Worm (Caenorhabditis elegans) whole organism, L4 larva: ENCODE measurements around the gene clec-2.

Source experiments
- F26F4.8 ChIP-seq: fragments of 200-800 bp; sonication (Bioruptor generic); conservative IDR thresholded peaks from 2 replicates; pipeline ENCODE4 v1.3.6; 2022; ENCODE audit warnings: missing genetic modification characterization, missing compliant biosample characterization
- F37D6.2 ChIP-seq: sonication (generic microtip); optimal IDR thresholded peaks from 2 replicates; lab custom pipeline; 2016; ENCODE audit warnings: mild to moderate bottlenecking, missing genetic modification characterization, missing compliant biosample characterization
- Y48G9A.11 ChIP-seq: fragments of 200-800 bp; sonication (Bioruptor generic); IDR thresholded peaks from 2 replicates; pipeline ENCODE4 v1.3.6; 2022; ENCODE audit warnings: missing genetic modification reagents, missing genetic modification characterization, missing compliant biosample characterization
- Y75B8A.6 ChIP-seq: fragments of 200-800 bp; sonication (Bioruptor generic); IDR thresholded peaks from 2 replicates; pipeline ENCODE4 v1.3.6; 2022; ENCODE audit warnings: missing genetic modification reagents, missing genetic modification characterization, missing compliant biosample characterization
- aha-1 ChIP-seq: fragments of 150-350 bp; peaks from one replicate; lab custom pipeline; 2014; ENCODE audit warnings: missing biosample characterization, missing genetic modification characterization
- ceh-44 ChIP-seq: fragments of 200-800 bp; sonication (Bioruptor generic); IDR thresholded peaks from 2 replicates; pipeline ENCODE4 v1.3.6; 2022; ENCODE audit warnings: missing genetic modification reagents, missing genetic modification characterization, missing compliant biosample characterization
- daf-12 ChIP-seq: fragments of 150-350 bp; optimal IDR thresholded peaks from 2 replicates; lab custom pipeline; 2014; ENCODE audit warnings: missing biosample characterization, missing genetic modification reagents, missing genetic modification characterization
- dmd-8 ChIP-seq: fragments of 200-800 bp; sonication (Bioruptor generic); IDR thresholded peaks from 2 replicates; pipeline ENCODE4 v1.3.6; 2022; ENCODE audit warnings: missing genetic modification characterization, missing compliant biosample characterization
- duxl-1 ChIP-seq: sonication (generic microtip); optimal IDR thresholded peaks from 2 replicates; lab custom pipeline; 2016; ENCODE audit warnings: mild to moderate bottlenecking, missing genetic modification characterization, moderate library complexity, missing compliant biosample characterization; ENCODE audit not compliant: poor library complexity
- dve-1 ChIP-seq: sonication (generic microtip); optimal IDR thresholded peaks from 2 replicates; lab custom pipeline; 2017; ENCODE audit warnings: antibody characterized with exemption, mild to moderate bottlenecking, missing genetic modification characterization, missing compliant biosample characterization; ENCODE audit not compliant: insufficient read depth
- egl-27 ChIP-seq: sonication (generic microtip); optimal IDR thresholded peaks from 3 replicates; lab custom pipeline; 2017; ENCODE audit warnings: missing biosample characterization, missing genetic modification reagents, missing genetic modification characterization
- fkh-10 ChIP-seq: fragments of 150-350 bp; optimal IDR thresholded peaks from 2 replicates; lab custom pipeline; 2014; ENCODE audit warnings: missing biosample characterization, missing genetic modification reagents, missing genetic modification characterization
- hif-1 ChIP-seq, 2 experiments: sonication (generic microtip); optimal IDR thresholded peaks; 2 replicates each; lab custom pipeline; 2016 to 2017; ENCODE audit warnings: missing compliant biosample characterization in 2 of 2, missing genetic modification characterization in 2 of 2, missing genetic modification reagents in 2 of 2, missing genotype in 2 of 2, mild to moderate bottlenecking in 1 of 2
- hmg-1.1 ChIP-seq: fragments of 200-800 bp; sonication (Bioruptor generic); IDR thresholded peaks from 2 replicates; pipeline ENCODE4 v1.3.6; 2022; ENCODE audit warnings: missing genetic modification reagents, missing genetic modification characterization, missing compliant biosample characterization
- lin-1 ChIP-seq: fragments of 200-800 bp; sonication (Bioruptor generic); IDR thresholded peaks from 2 replicates; pipeline ENCODE4 v1.3.6; 2022; ENCODE audit warnings: missing genetic modification reagents, missing genetic modification characterization, missing compliant biosample characterization
- lin-29 ChIP-seq: fragments of 200-800 bp; sonication (Bioruptor generic); IDR thresholded peaks from 2 replicates; pipeline ENCODE4 v1.3.6; 2022; ENCODE audit warnings: missing genetic modification reagents, missing genetic modification characterization, missing compliant biosample characterization
- lin-38 ChIP-seq: fragments of 200-800 bp; sonication (Bioruptor generic); IDR thresholded peaks from 2 replicates; pipeline ENCODE4 v1.3.6; 2022; ENCODE audit warnings: missing genetic modification reagents, missing genetic modification characterization, missing compliant biosample characterization
- lir-3 ChIP-seq: sonication (generic microtip); optimal IDR thresholded peaks from 2 replicates; lab custom pipeline; 2016; ENCODE audit warnings: mild to moderate bottlenecking, missing genetic modification characterization, missing compliant biosample characterization
- mep-1 ChIP-seq: fragments of 150-350 bp; sonication (generic microtip); optimal IDR thresholded peaks from 3 replicates; lab custom pipeline; 2014; ENCODE audit warnings: missing biosample characterization, missing genetic modification characterization
- mxl-2 ChIP-seq: fragments of 200-800 bp; sonication (Bioruptor generic); conservative IDR thresholded peaks from 2 replicates; pipeline ENCODE4 v1.3.6; 2022; ENCODE audit warnings: missing genetic modification reagents, missing genetic modification characterization, missing compliant biosample characterization
- nhr-102 ChIP-seq: sonication (generic microtip); optimal IDR thresholded peaks from 2 replicates; lab custom pipeline; 2016; ENCODE audit warnings: mild to moderate bottlenecking, missing genetic modification characterization, moderate library complexity, missing compliant biosample characterization
- nhr-11 ChIP-seq: fragments of 150-350 bp; optimal IDR thresholded peaks from 2 replicates; lab custom pipeline; 2014; ENCODE audit warnings: missing biosample characterization, missing genetic modification characterization
- nhr-111 ChIP-seq: fragments of 200-800 bp; sonication (Bioruptor generic); optimal IDR thresholded peaks from 2 replicates; lab custom pipeline; 2018; ENCODE audit warnings: mild to moderate bottlenecking, missing genetic modification characterization, missing compliant biosample characterization
- nhr-28 ChIP-seq: fragments of 150-350 bp; optimal IDR thresholded peaks from 2 replicates; lab custom pipeline; 2014; ENCODE audit warnings: missing biosample characterization, missing genetic modification characterization
- nhr-42 ChIP-seq: fragments of 200-800 bp; sonication (Bioruptor generic); IDR thresholded peaks from 2 replicates; pipeline ENCODE4 v1.3.6; 2022; ENCODE audit warnings: missing genetic modification characterization, missing compliant biosample characterization
- nhr-6 ChIP-seq: fragments of 150-350 bp; optimal IDR thresholded peaks from 2 replicates; lab custom pipeline; 2014; ENCODE audit warnings: missing biosample characterization, missing genetic modification characterization
- nhr-76 ChIP-seq: fragments of 150-350 bp; optimal IDR thresholded peaks from 2 replicates; lab custom pipeline; 2014; ENCODE audit warnings: missing biosample characterization, missing genetic modification characterization
- nhr-77 ChIP-seq: fragments of 150-350 bp; optimal IDR thresholded peaks from 2 replicates; lab custom pipeline; 2014; ENCODE audit warnings: missing biosample characterization, missing genetic modification characterization
- pha-4 ChIP-seq, 2 experiments: fragments of 150-350 bp in 1 of 2; fragments of 200-800 bp in 1 of 2; sonication (Bioruptor generic) in 1 of 2; IDR thresholded peaks in 1 of 2; optimal IDR thresholded peaks in 1 of 2; 2 replicates each; pipeline versions ENCODE4 v1.3.6 to Lab custom; 2014 to 2022; ENCODE audit warnings: missing genetic modification characterization in 2 of 2, missing genetic modification reagents in 2 of 2, missing biosample characterization in 1 of 2, missing compliant biosample characterization in 1 of 2
- pqm-1 ChIP-seq: sonication (generic microtip); optimal IDR thresholded peaks from 2 replicates; lab custom pipeline; 2017; ENCODE audit warnings: missing biosample characterization, missing genetic modification characterization
- set-16 ChIP-seq: fragments of 200-800 bp; sonication (Bioruptor generic); IDR thresholded peaks from 2 replicates; pipeline ENCODE4 v1.3.6; 2022; ENCODE audit warnings: missing genetic modification reagents, missing genetic modification characterization, missing compliant biosample characterization
- skn-1 ChIP-seq: fragments of 150-350 bp; optimal IDR thresholded peaks from 2 replicates; lab custom pipeline; 2014; ENCODE audit warnings: missing biosample characterization, missing genetic modification characterization
- snpc-1.2 ChIP-seq: fragments of 200-800 bp; sonication (Bioruptor generic); IDR thresholded peaks from 2 replicates; pipeline ENCODE4 v1.3.6; 2022; ENCODE audit warnings: missing genetic modification reagents, missing genetic modification characterization, missing compliant biosample characterization
- snpc-4 ChIP-seq: fragments of 150-350 bp; optimal IDR thresholded peaks from 2 replicates; lab custom pipeline; 2014; ENCODE audit warnings: missing biosample characterization, missing genetic modification characterization
- spr-1 ChIP-seq: sonication (generic microtip); optimal IDR thresholded peaks from 2 replicates; lab custom pipeline; 2016; ENCODE audit warnings: mild to moderate bottlenecking, missing genetic modification characterization, missing compliant biosample characterization
- tra-1 ChIP-seq: fragments of 200-800 bp; sonication (Bioruptor generic); IDR thresholded peaks from 2 replicates; pipeline ENCODE4 v1.3.6; 2022; ENCODE audit warnings: missing genetic modification reagents, missing genetic modification characterization, missing compliant biosample characterization
- unc-62 ChIP-seq, 3 experiments: fragments of 150-350 bp in 1 of 3; sonication (generic microtip); optimal IDR thresholded peaks in 2 of 3; peaks in 1 of 3; 1 replicate in 1 of 3; 2 replicates in 2 of 3; lab custom pipeline; 2014 to 2017; ENCODE audit warnings: missing biosample characterization in 3 of 3, missing genetic modification characterization in 3 of 3, missing genetic modification reagents in 3 of 3, missing genotype in 1 of 3
- vab-7 ChIP-seq: fragments of 200-800 bp; sonication (Bioruptor generic); IDR thresholded peaks from 2 replicates; pipeline ENCODE4 v1.3.6; 2022; ENCODE audit warnings: missing genetic modification reagents, missing genetic modification characterization, missing compliant biosample characterization
- zfp-2 ChIP-seq: sonication (generic microtip); optimal IDR thresholded peaks from 2 replicates; lab custom pipeline; 2016; ENCODE audit warnings: mild to moderate bottlenecking, missing genetic modification characterization, missing compliant biosample characterization

clec-2 gene

ce11 chrII:3054622-3055021 is 31.4 kb upstream of the clec-2 start (continued):
- TF ChIP-seq egl-27 (tag; lab: Kevin White, UChicago) (no peak), nhr-6 (tag; lab: Kevin White, UChicago) (no peak), nhr-42 (GFP tag; lab: Robert Waterston, UW) (no peak), hmg-1.1 (GFP tag; lab: Robert Waterston, UW) (peak; percentile 68; the same call in 1 of the 2 replicates), lin-38 (GFP tag; lab: Robert Waterston, UW) (no peak), dmd-8 (no peak), spr-1 (tag; lab: Kevin White, UChicago) (no peak), F26F4.8 (no peak), lin-1 (no peak), hif-1 (tag; optimal IDR thresholded peaks at IDR 0.05; lab: Kevin White, UChicago) (peak in 1 of 2 experiments; percentile 17), pha-4 (GFP tag; IDR thresholded peaks at IDR 0.05; lab: Robert Waterston, UW) (0 out of 2 replicates have a peak, but pooled peaks have one; percentile 5), pha-4 (tag; optimal IDR thresholded peaks at IDR 0.05; lab: Kevin White, UChicago) (no peak)

DNA sequence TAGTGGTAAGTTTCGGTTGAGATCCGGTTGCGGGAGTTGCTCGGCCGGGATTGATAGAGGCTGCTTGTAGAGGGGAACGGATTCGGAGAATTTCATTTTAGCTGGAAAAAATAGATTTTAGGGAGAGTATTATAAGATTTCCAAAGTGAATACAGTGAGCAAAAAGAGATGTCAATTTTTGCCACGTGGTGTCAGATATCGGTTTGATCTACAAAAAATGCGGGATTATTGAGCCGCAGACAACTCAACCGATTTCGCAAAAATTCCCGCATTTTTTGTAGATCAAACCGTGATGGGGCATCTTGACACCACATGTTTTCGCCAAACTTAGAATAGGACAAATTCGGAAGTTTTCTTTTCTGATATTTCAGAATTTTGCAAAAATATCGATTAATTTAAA is 31.0 kb upstream of the clec-2 start, which contains the start of gene lido-13:
TSS of gene lido-13 (minus strand) at position 101 of the 400 bp plus-strand sequence.
- no peak for TF ChIP-seq ceh-44
- no peak for TF ChIP-seq zfp-2 (tag; lab: Kevin White, UChicago)
- TF ChIP-seq daf-12 (tag; lab: Kevin White, UChicago), result no peak
- no peak for TF ChIP-seq nhr-77 (tag; lab: Kevin White, UChicago)
- no peak for TF ChIP-seq dve-1
- no peak for TF ChIP-seq nhr-76 (tag; lab: Kevin White, UChicago)
- no peak for TF ChIP-seq fkh-10 (GFP tag; lab: Kevin White, UChicago)
- TF ChIP-seq Y75B8A.6 (GFP tag; lab: Robert Waterston, UW), result no peak
- TF ChIP-seq nhr-28 (tag; lab: Kevin White, UChicago), result no peak
- no peak for TF ChIP-seq skn-1 (tag; lab: Kevin White, UChicago)
- TF ChIP-seq snpc-1.2, result no peak
- no peak for TF ChIP-seq lin-29 (GFP tag; lab: Robert Waterston, UW)
- TF ChIP-seq tra-1, result no peak

DNA sequence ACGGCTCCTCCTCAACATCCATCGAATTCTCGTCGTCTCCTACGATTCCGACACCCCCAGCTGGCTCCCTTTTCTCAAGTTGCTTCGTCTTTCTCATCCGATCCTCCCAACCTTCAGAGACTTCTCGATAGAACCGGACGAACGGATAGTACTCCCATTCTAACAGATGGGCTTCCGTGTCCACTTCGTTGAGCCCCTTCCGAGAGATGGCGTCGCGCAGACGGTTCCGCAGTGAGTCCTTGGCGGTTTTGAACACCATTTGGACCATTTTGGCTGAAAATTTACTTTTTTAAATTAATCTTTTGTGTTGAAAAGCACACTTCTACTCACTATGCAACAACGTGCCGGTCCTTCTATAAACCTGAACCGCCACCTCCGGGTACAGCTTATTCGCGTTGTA is 30.5 kb upstream of the clec-2 start:
- TF ChIP-seq snpc-4 (tag; lab: Kevin White, UChicago) (no peak), pqm-1 (no peak), lin-38 (GFP tag; lab: Robert Waterston, UW) (no peak), mep-1 (tag; lab: Kevin White, UChicago) (no peak), aha-1 (tag; lab: Kevin White, UChicago) (peak; percentile 95), nhr-102 (tag; lab: Kevin White, UChicago) (no peak)

DNA sequence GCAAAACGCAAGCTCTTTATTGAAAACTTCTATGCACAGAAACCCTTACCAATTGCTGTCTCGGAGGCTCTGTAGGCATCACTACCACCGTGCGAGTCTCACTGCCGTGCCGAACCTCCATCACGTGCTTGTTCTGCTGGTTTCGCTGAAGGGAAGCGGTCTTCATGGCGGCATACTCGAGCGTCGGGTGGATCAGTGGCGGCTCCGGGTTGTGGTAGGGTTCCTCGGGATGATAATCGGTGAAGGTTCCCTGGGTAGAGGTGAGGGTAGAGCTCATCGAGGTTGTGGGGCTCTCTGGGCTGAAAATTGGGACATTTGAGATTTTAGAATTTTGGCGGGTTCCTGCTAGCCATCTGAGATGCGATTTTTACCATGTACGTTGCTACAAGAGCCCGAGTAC is 29.6 kb upstream of the clec-2 start:
- TF ChIP-seq fkh-10 (GFP tag; lab: Kevin White, UChicago) (no peak), mxl-2 (no peak), vab-7 (no peak), Y48G9A.11 (no peak), aha-1 (tag; lab: Kevin White, UChicago) (no peak), nhr-111 (GFP tag; lab: Kevin White, UChicago) (no peak), set-16 (peak; percentile 76), nhr-11 (tag; lab: Kevin White, UChicago) (no peak)

ce11 chrII:3051332-3051731 is 28.1 kb upstream of the clec-2 start:
- no peak for TF ChIP-seq duxl-1 (tag; lab: Kevin White, UChicago)
- TF ChIP-seq unc-62 (GFP tag; optimal IDR thresholded peaks at IDR 0.05 in 1 of 2; lab: Kevin White, UChicago), result peak in 1 of 2 experiments; percentile 94
- TF ChIP-seq unc-62 (tag; optimal IDR thresholded peaks at IDR 0.05; lab: Kevin White, UChicago), result no peak
- no peak for TF ChIP-seq F37D6.2 (tag; lab: Kevin White, UChicago)
- no peak for TF ChIP-seq spr-1 (tag; lab: Kevin White, UChicago)
- TF ChIP-seq lir-3 (tag; lab: Kevin White, UChicago), result no peak
